Fruit fly (Drosophila melanogaster): Measurements from ENCODE around the gene GILT1.
A peak's percentile ranks its signal among the peaks of the same experiment; 100 is the strongest.

DNA sequence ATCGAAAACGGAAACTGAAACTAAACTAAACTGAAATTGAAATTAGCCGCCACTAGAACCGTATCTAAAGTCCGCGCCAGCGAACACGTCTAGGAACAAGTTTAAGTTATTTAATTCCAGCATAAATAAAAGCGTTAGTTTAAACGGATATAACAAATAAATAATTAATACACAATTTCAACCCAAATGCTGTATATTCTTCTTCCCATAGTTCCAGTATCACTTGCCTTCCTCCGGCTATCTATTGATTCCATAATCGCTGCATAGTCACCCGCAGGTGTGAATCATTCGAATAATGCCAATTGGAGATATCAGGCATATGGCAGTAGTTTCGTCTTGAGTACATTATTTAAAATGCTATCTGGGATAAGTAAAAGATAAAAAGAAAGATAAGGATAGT, 16.6 kb downstream of the GILT1 start:
- TF ChIP-seq CG7101 (tag; optimal IDR thresholded peaks at IDR 0.05) (no peak), pad (GFP tag; optimal IDR thresholded peaks at IDR 0.05) (no peak), CG14711 (tag; optimal IDR thresholded peaks at IDR 0.05) (no peak), cnc (optimal IDR thresholded peaks at IDR 0.05) (no peak), kay (GFP tag; ENCODE audit: borderline replicate concordance) (peak; percentile 91), Hr96 (GFP tag; optimal IDR thresholded peaks at IDR 0.05) (no peak), Clk (GFP tag; optimal IDR thresholded peaks at IDR 0.05) (no peak), CG11617 (GFP tag; optimal IDR thresholded peaks at IDR 0.05) (no peak), cic (GFP tag; optimal IDR thresholded peaks at IDR 0.05) (no peak), CG7045 (GFP tag; optimal IDR thresholded peaks at IDR 0.05) (no peak)

Measured in whole organism, adult.